Worm (Caenorhabditis elegans) whole organism, mixed stage, embryonic: Measurements from ENCODE around the gene Y69E1A.1.

ENCODE experiments used
- drap-1 ChIP-seq: fragments of 200-800 bp; sonication (Bioruptor generic); optimal IDR thresholded peaks from 3 replicates; lab custom pipeline; 2018; ENCODE audit warnings: mild to moderate bottlenecking, missing genetic modification characterization, missing compliant biosample characterization
- elt-3 ChIP-seq: fragments of 150-350 bp; optimal IDR thresholded peaks from 2 replicates; lab custom pipeline; 2014; ENCODE audit warnings: missing biosample characterization, missing genetic modification characterization
- flh-1 ChIP-seq: fragments of 200-800 bp; sonication (Bioruptor generic); optimal IDR thresholded peaks from 2 replicates; lab custom pipeline; 2018; ENCODE audit warnings: mild to moderate bottlenecking, missing genetic modification characterization, moderate library complexity, missing compliant biosample characterization
- lsy-2 ChIP-seq: fragments of 150-350 bp; optimal IDR thresholded peaks from 2 replicates; lab custom pipeline; 2014; ENCODE audit warnings: missing biosample characterization, missing genetic modification characterization
- nhr-237 ChIP-seq: fragments of 150-350 bp; optimal IDR thresholded peaks from 2 replicates; lab custom pipeline; 2014; ENCODE audit warnings: missing biosample characterization, missing genetic modification characterization
- snpc-4 ChIP-seq: fragments of 150-350 bp; optimal IDR thresholded peaks from 2 replicates; lab custom pipeline; 2014; ENCODE audit warnings: missing biosample characterization, missing genetic modification characterization
- unc-39 ChIP-seq: fragments of 150-350 bp; optimal IDR thresholded peaks from 2 replicates; lab custom pipeline; 2014; ENCODE audit warnings: missing biosample characterization, missing genetic modification characterization
- unc-62 ChIP-seq: fragments of 150-350 bp; optimal IDR thresholded peaks from 2 replicates; lab custom pipeline; 2014; ENCODE audit warnings: missing biosample characterization, missing genetic modification reagents, missing genetic modification characterization

DNA sequence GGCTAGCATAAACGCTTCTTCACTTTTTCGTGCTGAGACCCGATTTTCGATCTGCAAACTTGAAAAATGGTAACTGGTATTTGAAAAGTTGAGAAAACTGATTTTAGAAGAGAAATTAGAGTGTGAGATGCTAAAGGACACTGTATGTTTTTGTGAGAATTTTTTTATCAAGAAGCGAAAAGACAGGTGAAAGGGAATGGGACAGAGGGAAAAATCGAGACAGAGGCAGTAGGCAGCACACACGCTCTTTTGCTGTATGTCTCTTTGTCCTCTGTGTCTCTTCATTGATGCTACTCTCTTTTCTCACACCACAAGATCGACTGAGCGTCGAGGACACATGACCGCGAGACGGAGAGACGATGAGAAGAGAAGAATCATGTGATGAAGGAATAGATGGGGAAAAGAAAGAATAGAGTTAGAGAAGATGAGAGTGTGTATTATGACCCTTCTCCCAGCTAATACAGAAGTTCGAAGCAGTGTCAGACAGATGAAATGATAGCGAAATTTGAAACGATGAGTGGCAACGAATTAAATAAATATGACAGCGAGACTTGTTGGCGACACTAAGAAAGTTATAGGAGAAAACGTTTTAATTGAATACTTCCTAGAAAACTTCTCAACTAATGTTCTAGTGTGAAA, 12.7 kb downstream of the Y69E1A.1 start, which contains the start of gene lgg-2:
- TF ChIP-seq unc-39 (no peak), flh-1 (GFP tag; lab: Kevin White, UChicago) (no peak), lsy-2 (tag; lab: Kevin White, UChicago) (peak; percentile 46), snpc-4 (tag; lab: Kevin White, UChicago) (no peak), nhr-237 (tag; lab: Kevin White, UChicago) (peak; percentile 55), drap-1 (GFP tag; lab: Kevin White, UChicago) (peak; percentile 20), elt-3 (no peak), unc-62 (GFP tag; lab: Kevin White, UChicago) (peak; percentile 86)
